Worm (Caenorhabditis elegans) whole organism, L2 larva: ENCODE measurements around the gene F52G3.1.

Experiments
- C34F6.9 ChIP-seq: fragments of 150-350 bp; optimal IDR thresholded peaks from 2 replicates; lab custom pipeline; 2014; ENCODE audit warnings: missing biosample characterization, missing genetic modification characterization
- F13H6.1 ChIP-seq: sonication (generic microtip); optimal IDR thresholded peaks from 2 replicates; lab custom pipeline; 2016; ENCODE audit warnings: missing genetic modification characterization, missing compliant biosample characterization
- R02D3.7 ChIP-seq: fragments of 150-350 bp; optimal IDR thresholded peaks from 2 replicates; lab custom pipeline; 2014; ENCODE audit warnings: missing biosample characterization, missing genetic modification characterization
- Y55F3AM.14 ChIP-seq: fragments of 200-800 bp; sonication (Bioruptor generic); optimal IDR thresholded peaks from 2 replicates; lab custom pipeline; 2018; ENCODE audit warnings: mild to moderate bottlenecking, missing genetic modification characterization, missing compliant biosample characterization
- ZK546.5 ChIP-seq: sonication (generic microtip); optimal IDR thresholded peaks from 2 replicates; lab custom pipeline; 2017; ENCODE audit warnings: missing biosample characterization, missing genetic modification characterization
- alr-1 ChIP-seq: fragments of 150-350 bp; optimal IDR thresholded peaks from 2 replicates; lab custom pipeline; 2014; ENCODE audit warnings: missing biosample characterization, missing genetic modification characterization
- aly-2 ChIP-seq: fragments of 150-350 bp; optimal IDR thresholded peaks from 2 replicates; lab custom pipeline; 2014; ENCODE audit warnings: missing biosample characterization, missing genetic modification characterization
- ama-1 ChIP-seq: fragments of 150-350 bp; optimal IDR thresholded peaks from 2 replicates; lab custom pipeline; 2018; ENCODE audit warnings: inconsistent platforms
- blmp-1 ChIP-seq: sonication (generic microtip); optimal IDR thresholded peaks from 2 replicates; lab custom pipeline; 2017; ENCODE audit warnings: missing genetic modification characterization, mild to moderate bottlenecking, missing compliant biosample characterization, antibody characterized with exemption, moderate library complexity; ENCODE audit not compliant: insufficient read depth
- ceh-16 ChIP-seq: fragments of 150-350 bp; optimal IDR thresholded peaks from 2 replicates; lab custom pipeline; 2014; ENCODE audit warnings: missing biosample characterization, missing genetic modification characterization
- ceh-82 ChIP-seq: fragments of 150-350 bp; optimal IDR thresholded peaks from 2 replicates; lab custom pipeline; 2014; ENCODE audit warnings: missing biosample characterization, missing genetic modification characterization
- crh-2 ChIP-seq: sonication (generic microtip); optimal IDR thresholded peaks from 2 replicates; lab custom pipeline; 2017; ENCODE audit warnings: missing biosample characterization, missing genetic modification characterization
- dmd-4 ChIP-seq: sonication (generic microtip); optimal IDR thresholded peaks from 2 replicates; lab custom pipeline; 2017; ENCODE audit warnings: missing biosample characterization, missing genetic modification characterization
- egl-27 ChIP-seq: sonication (generic microtip); optimal IDR thresholded peaks from 3 replicates; lab custom pipeline; 2017; ENCODE audit warnings: missing biosample characterization, missing genetic modification reagents, missing genetic modification characterization
- elt-1 ChIP-seq: fragments of 150-350 bp; optimal IDR thresholded peaks from 2 replicates; lab custom pipeline; 2014; ENCODE audit warnings: missing biosample characterization, missing genetic modification characterization
- elt-3 ChIP-seq: sonication (generic microtip); optimal IDR thresholded peaks from 2 replicates; lab custom pipeline; 2017; ENCODE audit warnings: missing biosample characterization, missing genetic modification characterization
- fos-1 ChIP-seq: fragments of 150-350 bp; optimal IDR thresholded peaks from 2 replicates; lab custom pipeline; 2014; ENCODE audit warnings: missing biosample characterization, missing genetic modification characterization
- gmeb-1 ChIP-seq: fragments of 150-350 bp; optimal IDR thresholded peaks from 2 replicates; lab custom pipeline; 2014; ENCODE audit warnings: missing biosample characterization, missing genetic modification characterization
- lin-11 ChIP-seq: fragments of 150-350 bp; sonication (generic microtip); optimal IDR thresholded peaks from 2 replicates; lab custom pipeline; 2014; ENCODE audit warnings: missing biosample characterization, missing genetic modification characterization, inconsistent platforms, mixed read lengths
- lin-13 ChIP-seq: fragments of 150-350 bp; optimal IDR thresholded peaks from 2 replicates; lab custom pipeline; 2014; ENCODE audit warnings: missing biosample characterization, missing genetic modification reagents, missing genetic modification characterization
- lin-39 ChIP-seq: fragments of 150-350 bp; optimal IDR thresholded peaks from 2 replicates; lab custom pipeline; 2014; ENCODE audit warnings: missing biosample characterization, missing genetic modification reagents, missing genetic modification characterization
- lsy-2 ChIP-seq, 2 experiments: fragments of 150-350 bp in 1 of 2; sonication (generic microtip) in 1 of 2; optimal IDR thresholded peaks; 2 replicates each; lab custom pipeline; 2014 to 2017; ENCODE audit warnings: missing biosample characterization in 2 of 2, missing genetic modification characterization in 2 of 2
- mab-5 ChIP-seq: fragments of 150-350 bp; optimal IDR thresholded peaks from 2 replicates; lab custom pipeline; 2014; ENCODE audit warnings: missing biosample characterization, missing genetic modification characterization
- mbf-1 ChIP-seq: sonication (generic microtip); optimal IDR thresholded peaks from 2 replicates; lab custom pipeline; 2017; ENCODE audit warnings: missing biosample characterization, missing genetic modification characterization
- mdl-1 ChIP-seq, 2 experiments: fragments of 150-350 bp in 1 of 2; sonication (generic microtip) in 1 of 2; optimal IDR thresholded peaks; 2 replicates each; lab custom pipeline; 2017; ENCODE audit warnings: missing biosample characterization in 2 of 2, missing genetic modification characterization in 2 of 2
- nhr-10 ChIP-seq: sonication (generic microtip); optimal IDR thresholded peaks from 2 replicates; lab custom pipeline; 2017; ENCODE audit warnings: missing biosample characterization, missing genetic modification characterization
- nhr-12 ChIP-seq: fragments of 150-350 bp; optimal IDR thresholded peaks from 2 replicates; lab custom pipeline; 2014; ENCODE audit warnings: missing biosample characterization, missing genetic modification characterization
- nhr-129 ChIP-seq: fragments of 150-350 bp; optimal IDR thresholded peaks from 2 replicates; lab custom pipeline; 2014; ENCODE audit warnings: missing biosample characterization, missing genetic modification characterization
- nhr-21 ChIP-seq: fragments of 150-350 bp; optimal IDR thresholded peaks from 2 replicates; lab custom pipeline; 2014; ENCODE audit warnings: missing biosample characterization, missing genetic modification characterization
- nhr-23 ChIP-seq: fragments of 150-350 bp; optimal IDR thresholded peaks from 2 replicates; lab custom pipeline; 2014; ENCODE audit warnings: missing biosample characterization, missing genetic modification reagents, missing genetic modification characterization
- nhr-237 ChIP-seq: fragments of 150-350 bp; optimal IDR thresholded peaks from 2 replicates; lab custom pipeline; 2014; ENCODE audit warnings: missing biosample characterization, missing genetic modification characterization
- nhr-25 ChIP-seq: fragments of 150-350 bp; sonication (generic microtip); optimal IDR thresholded peaks from 3 replicates; lab custom pipeline; 2014; ENCODE audit warnings: missing biosample characterization, missing genetic modification characterization
- nhr-6 ChIP-seq: fragments of 150-350 bp; optimal IDR thresholded peaks from 2 replicates; lab custom pipeline; 2014; ENCODE audit warnings: missing biosample characterization, missing genetic modification characterization
- nhr-77 ChIP-seq: fragments of 150-350 bp; optimal IDR thresholded peaks from 2 replicates; lab custom pipeline; 2014; ENCODE audit warnings: missing biosample characterization, missing genetic modification characterization
- peb-1 ChIP-seq: fragments of 150-350 bp; optimal IDR thresholded peaks from 2 replicates; lab custom pipeline; 2014; ENCODE audit warnings: missing biosample characterization, missing genetic modification characterization
- sem-4 ChIP-seq: fragments of 150-350 bp; optimal IDR thresholded peaks from 2 replicates; lab custom pipeline; 2014; ENCODE audit warnings: missing biosample characterization, missing genetic modification reagents, missing genetic modification characterization
- skn-1 ChIP-seq: sonication (generic microtip); optimal IDR thresholded peaks from 2 replicates; lab custom pipeline; 2017; ENCODE audit warnings: missing biosample characterization, missing genetic modification characterization
- sma-3 ChIP-seq: sonication (generic microtip); optimal IDR thresholded peaks from 2 replicates; lab custom pipeline; 2016; ENCODE audit warnings: missing genetic modification reagents, missing genetic modification characterization, missing compliant biosample characterization
- sma-9 ChIP-seq, 2 experiments: fragments of 150-350 bp in 1 of 2; sonication (generic microtip) in 1 of 2; optimal IDR thresholded peaks; 2 replicates each; lab custom pipeline; 2014 to 2016; ENCODE audit warnings: missing genetic modification characterization in 2 of 2, mild to moderate bottlenecking in 1 of 2, missing biosample characterization in 1 of 2, missing compliant biosample characterization in 1 of 2, missing genetic modification reagents in 1 of 2, moderate library complexity in 1 of 2
- snpc-4 ChIP-seq: fragments of 150-350 bp; optimal IDR thresholded peaks from 2 replicates; lab custom pipeline; 2014; ENCODE audit warnings: missing biosample characterization, missing genetic modification characterization
- unc-39 ChIP-seq: fragments of 150-350 bp; optimal IDR thresholded peaks from 2 replicates; lab custom pipeline; 2014; ENCODE audit warnings: missing biosample characterization, missing genetic modification characterization
- unc-55 ChIP-seq: fragments of 150-350 bp; sonication (generic microtip); optimal IDR thresholded peaks from 3 replicates; lab custom pipeline; 2014; ENCODE audit warnings: missing biosample characterization, missing genetic modification reagents, missing genetic modification characterization
- unc-62 ChIP-seq: fragments of 150-350 bp; optimal IDR thresholded peaks from 2 replicates; lab custom pipeline; 2014; ENCODE audit warnings: missing biosample characterization, missing genetic modification reagents, missing genetic modification characterization
- zag-1 ChIP-seq: fragments of 150-350 bp; optimal IDR thresholded peaks from 2 replicates; lab custom pipeline; 2014; ENCODE audit warnings: missing biosample characterization, missing genetic modification characterization
- ztf-1 ChIP-seq: fragments of 200-800 bp; sonication (Bioruptor generic); conservative IDR thresholded peaks from 2 replicates; pipeline ENCODE4 v1.3.6; 2022; ENCODE audit warnings: missing genetic modification characterization, missing compliant biosample characterization
- ztf-11 ChIP-seq: sonication (generic microtip); optimal IDR thresholded peaks from 2 replicates; lab custom pipeline; 2017; ENCODE audit warnings: missing biosample characterization, missing genetic modification characterization
- ztf-4 ChIP-seq: fragments of 150-350 bp; optimal IDR thresholded peaks from 2 replicates; lab custom pipeline; 2014; ENCODE audit warnings: missing biosample characterization, missing genetic modification characterization

The F52G3.1 gene

ce11 chrX:16929560-16930332 lies 33.9 kb upstream of the F52G3.1 start (continued):
- peak; percentile 98 for TF ChIP-seq sma-3 (GFP tag; lab: Kevin White, UChicago)
- peak; percentile 82 for TF ChIP-seq gmeb-1
- TF ChIP-seq elt-3 (tag; lab: Kevin White, UChicago), result no peak
- peak; percentile 100 for TF ChIP-seq ama-1 (lab: Kevin White, UChicago)
- TF ChIP-seq aly-2 (tag; lab: Kevin White, UChicago), result no peak
- TF ChIP-seq R02D3.7 (tag; lab: Kevin White, UChicago), result peak; percentile 9
- peak; percentile 99 for TF ChIP-seq F13H6.1 (tag; lab: Kevin White, UChicago)
- peak; percentile 94 for TF ChIP-seq blmp-1
- peak; percentile 98 for TF ChIP-seq unc-55 (GFP tag; lab: Kevin White, UChicago)

ce11 chrX:16930333-16930621 lies 33.4 kb upstream of the F52G3.1 start:
- TF ChIP-seq nhr-6 (tag; lab: Kevin White, UChicago) (no peak), ZK546.5 (no peak), unc-62 (GFP tag; lab: Kevin White, UChicago) (no peak), lin-11 (peak; percentile 30)

ce11 chrX:16930663-16931097 lies 33.0 kb upstream of the F52G3.1 start:
- TF ChIP-seq dmd-4 (tag; lab: Kevin White, UChicago), result no peak
- no peak for TF ChIP-seq nhr-23 (tag; lab: Kevin White, UChicago)
- peak; percentile 70 for TF ChIP-seq ztf-4
- TF ChIP-seq ceh-82 (tag; lab: Kevin White, UChicago), result peak; percentile 65
- TF ChIP-seq R02D3.7 (tag; lab: Kevin White, UChicago), result no peak
- no peak for TF ChIP-seq F13H6.1 (tag; lab: Kevin White, UChicago)
- peak; percentile 70 for TF ChIP-seq C34F6.9 (tag; lab: Kevin White, UChicago)
- no peak for TF ChIP-seq nhr-25 (tag; lab: Kevin White, UChicago)
- peak; percentile 87 for TF ChIP-seq zag-1
- TF ChIP-seq elt-3 (tag; lab: Kevin White, UChicago), result no peak
- peak; percentile 70 for TF ChIP-seq ceh-16 (tag; lab: Kevin White, UChicago)
- TF ChIP-seq nhr-77 (tag; lab: Kevin White, UChicago), result peak; percentile 33
- no peak for TF ChIP-seq ztf-1 (GFP tag; lab: Robert Waterston, UW)
- peak; percentile 32 for TF ChIP-seq lin-39 (tag; lab: Kevin White, UChicago)
- no peak for TF ChIP-seq nhr-12 (tag; lab: Kevin White, UChicago)
- TF ChIP-seq nhr-21 (tag; lab: Kevin White, UChicago), result peak; percentile 70
- TF ChIP-seq crh-2 (tag; lab: Kevin White, UChicago), result peak; percentile 43
- TF ChIP-seq unc-39 (tag; lab: Kevin White, UChicago), result no peak
- peak; percentile 99 for TF ChIP-seq ama-1 (lab: Kevin White, UChicago)
- peak; percentile 5 for TF ChIP-seq nhr-237 (tag; lab: Kevin White, UChicago)
- peak; percentile 39 for TF ChIP-seq egl-27 (tag; lab: Kevin White, UChicago)
- TF ChIP-seq sma-3 (GFP tag; lab: Kevin White, UChicago), result peak; percentile 31
- no peak for TF ChIP-seq peb-1 (tag; lab: Kevin White, UChicago)
- TF ChIP-seq sem-4, result peak; percentile 39
- peak; percentile 87 for TF ChIP-seq lin-11
- no peak for TF ChIP-seq nhr-10 (tag; lab: Kevin White, UChicago)
- no peak for TF ChIP-seq alr-1
- peak; percentile 88 for TF ChIP-seq fos-1 (tag; lab: Kevin White, UChicago)
- peak; percentile 35 to 58 for TF ChIP-seq lsy-2 (tag; optimal IDR thresholded peaks at IDR 0.05; lab: Kevin White, UChicago)
- no peak for TF ChIP-seq lin-13 (GFP tag; lab: Kevin White, UChicago)
- TF ChIP-seq unc-62 (GFP tag; lab: Kevin White, UChicago), result no peak
- no peak for TF ChIP-seq elt-1 (tag; lab: Kevin White, UChicago)
- TF ChIP-seq ztf-11, result no peak
- TF ChIP-seq mdl-1 (tag; optimal IDR thresholded peaks at IDR 0.05; lab: Kevin White, UChicago), result no peak
- TF ChIP-seq blmp-1, result peak; percentile 5
- TF ChIP-seq Y55F3AM.14, result no peak
- TF ChIP-seq nhr-129 (tag; lab: Kevin White, UChicago), result peak; percentile 86
- TF ChIP-seq mab-5 (tag; lab: Kevin White, UChicago), result no peak
- no peak for TF ChIP-seq snpc-4 (tag; lab: Kevin White, UChicago)
- no peak for TF ChIP-seq ZK546.5
- peak; percentile 37 for TF ChIP-seq gmeb-1
- TF ChIP-seq mbf-1 (tag; lab: Kevin White, UChicago), result no peak
- no peak for TF ChIP-seq nhr-6 (tag; lab: Kevin White, UChicago)
- TF ChIP-seq sma-9 (GFP tag; optimal IDR thresholded peaks at IDR 0.05; lab: Kevin White, UChicago), result peak; percentile 57
- TF ChIP-seq sma-9 (tag; optimal IDR thresholded peaks at IDR 0.05; lab: Kevin White, UChicago), result no peak
- no peak for TF ChIP-seq aly-2 (tag; lab: Kevin White, UChicago)
- TF ChIP-seq unc-55 (GFP tag; lab: Kevin White, UChicago), result peak; percentile 92
- TF ChIP-seq skn-1, result no peak
